Fruit fly (Drosophila melanogaster): Measurements from ENCODE around the gene Arts.

The Arts gene

dm6 chr3L:16657014-16657413 is 54.4 kb downstream of the Arts start (continued):
- TF ChIP-seq CG14441 (GFP tag; IDR thresholded peaks at IDR 0.05) (no peak), CG8478 (optimal IDR thresholded peaks at IDR 0.05) (no peak), her (GFP tag; optimal IDR thresholded peaks at IDR 0.05) (no peak), Blimp-1 (GFP tag; optimal IDR thresholded peaks at IDR 0.05) (peak; percentile 25), Lim3 (GFP tag; IDR thresholded peaks at IDR 0.05) (no peak), CG42726 (GFP tag; IDR thresholded peaks at IDR 0.05; ENCODE audit: partially characterized antibody) (no peak), CG13624 (GFP tag; optimal IDR thresholded peaks at IDR 0.05) (no peak), sisA (GFP tag; IDR thresholded peaks at IDR 0.05) (peak; percentile 31), CG6765 (GFP tag; optimal IDR thresholded peaks at IDR 0.05) (peak; percentile 17), en (GFP tag; optimal IDR thresholded peaks at IDR 0.05) (no peak), ci (GFP tag; IDR thresholded peaks at IDR 0.05) (no peak; the same call in 2 of the 3 replicates), ham (GFP tag; IDR thresholded peaks at IDR 0.05) (no peak), NfI (GFP tag; optimal IDR thresholded peaks at IDR 0.05) (peak; percentile 2), Jarid2 (GFP tag; optimal IDR thresholded peaks at IDR 0.05) (no peak), so (GFP tag; IDR thresholded peaks at IDR 0.05) (no peak), ttk (GFP tag; IDR thresholded peaks at IDR 0.05) (no peak), sna (GFP tag; IDR thresholded peaks at IDR 0.05; ENCODE audit: partially characterized antibody) (no peak), CG17359 (tag; optimal IDR thresholded peaks at IDR 0.05) (peak; percentile 15), ewg (GFP tag; optimal IDR thresholded peaks at IDR 0.05) (no peak), sc (optimal IDR thresholded peaks at IDR 0.05) (no peak), sc (GFP tag; optimal IDR thresholded peaks at IDR 0.05) (no peak), fru (optimal IDR thresholded peaks at IDR 0.05) (no peak), gfzf (GFP tag; optimal IDR thresholded peaks at IDR 0.05) (no peak), pb (GFP tag; optimal IDR thresholded peaks at IDR 0.05) (no peak), dan (GFP tag; IDR thresholded peaks at IDR 0.05) (no peak), Hr78 (GFP tag; optimal IDR thresholded peaks at IDR 0.05) (no peak), knrl (GFP tag; IDR thresholded peaks at IDR 0.05; ENCODE audit: partially characterized antibody) (no peak), pzg (GFP tag; optimal IDR thresholded peaks at IDR 0.05) (no peak), tgo (GFP tag; IDR thresholded peaks at IDR 0.05) (no peak; the same call in 2 of the 3 replicates), Mrtf (GFP tag; IDR thresholded peaks at IDR 0.05) (no peak), Sry-β (GFP tag; optimal IDR thresholded peaks at IDR 0.05) (no peak), Ets65A (GFP tag) (no peak), pros (GFP tag; optimal IDR thresholded peaks at IDR 0.05) (no peak), CG14965 (GFP tag; optimal IDR thresholded peaks at IDR 0.05; ENCODE audit: borderline replicate concordance) (no peak), CG16815 (GFP tag; optimal IDR thresholded peaks at IDR 0.05) (no peak), CG6175 (GFP tag; IDR thresholded peaks at IDR 0.05) (no peak), E2f2 (GFP tag; IDR thresholded peaks at IDR 0.05) (no peak), yki (optimal IDR thresholded peaks at IDR 0.05) (no peak), CG2202 (tag; optimal IDR thresholded peaks at IDR 0.05) (no peak), pnt (GFP tag; optimal IDR thresholded peaks at IDR 0.05) (no peak), CG8281 (tag; optimal IDR thresholded peaks at IDR 0.05) (no peak), unpg (GFP tag; optimal IDR thresholded peaks at IDR 0.05) (peak; percentile 21), HLH4C (GFP tag; IDR thresholded peaks at IDR 0.05; ENCODE audit: partially characterized antibody) (no peak), D19A (tag; optimal IDR thresholded peaks at IDR 0.05) (peak; percentile 35), Hr51 (GFP tag; optimal IDR thresholded peaks at IDR 0.05) (peak in 1 of 2 experiments; percentile 50), CG34422 (GFP tag; IDR thresholded peaks at IDR 0.05) (no peak), CG33557 (GFP tag; optimal IDR thresholded peaks at IDR 0.05) (no peak), CG12299 (tag; optimal IDR thresholded peaks at IDR 0.05) (no peak), CG6272 (GFP tag; IDR thresholded peaks at IDR 0.05) (no peak), CG12104 (GFP tag; optimal IDR thresholded peaks at IDR 0.05) (no peak), CG9215 (GFP tag; IDR thresholded peaks at IDR 0.05) (no peak), chm (GFP tag; IDR thresholded peaks at IDR 0.05) (no peak), Dp (GFP tag; optimal IDR thresholded peaks at IDR 0.05) (no peak)

Data from whole organism, embryonic.